Worm (Caenorhabditis elegans) whole organism, young adult: ENCODE data around the gene srh-207.
"Not testable (repeated sequence)": the region's sequence is repeated elsewhere in the genome, so short reads cannot be mapped to it uniquely, and the experiment has no call there.

Experiments used
- C06A6.2 ChIP-seq: fragments of 200-800 bp; sonication (Bioruptor generic); conservative IDR thresholded peaks from 2 replicates; pipeline ENCODE4 v1.3.6; 2022; ENCODE audit warnings: missing genetic modification characterization, missing compliant biosample characterization
- F49E8.2 ChIP-seq: sonication (generic microtip); optimal IDR thresholded peaks from 3 replicates; lab custom pipeline; 2017; ENCODE audit warnings: missing genetic modification characterization, mild to moderate bottlenecking, missing compliant biosample characterization, antibody characterized with exemption, moderate library complexity; ENCODE audit not compliant: insufficient read depth
- K11D2.4 ChIP-seq: fragments of 200-800 bp; sonication (Bioruptor generic); IDR thresholded peaks from 2 replicates; pipeline ENCODE4 v1.3.6; 2022; ENCODE audit warnings: missing genetic modification reagents, missing genetic modification characterization, missing compliant biosample characterization
- Y95B8A.8 ChIP-seq: fragments of 200-800 bp; sonication (Bioruptor generic); IDR thresholded peaks from 2 replicates; pipeline ENCODE4 v1.3.6; 2022; ENCODE audit warnings: missing genetic modification reagents, missing genetic modification characterization, missing compliant biosample characterization
- ZK185.1 ChIP-seq: sonication (generic microtip); optimal IDR thresholded peaks from 2 replicates; lab custom pipeline; 2016; ENCODE audit warnings: mild to moderate bottlenecking, missing genetic modification characterization, missing compliant biosample characterization; ENCODE audit not compliant: poor library complexity, severe bottlenecking
- akir-1 ChIP-seq: fragments of 200-800 bp; sonication (Bioruptor generic); optimal IDR thresholded peaks from 2 replicates; lab custom pipeline; 2018; ENCODE audit warnings: mild to moderate bottlenecking, missing genetic modification characterization, moderate library complexity, missing compliant biosample characterization
- ama-1 ChIP-seq, 3 experiments: fragments of 150-350 bp in 1 of 3; sonication (generic microtip) in 2 of 3; optimal IDR thresholded peaks; 2 replicates each; lab custom pipeline; 2014 to 2018; ENCODE audit warnings: missing biosample characterization in 2 of 3, missing genetic modification characterization in 2 of 3, missing genetic modification reagents in 2 of 3
- ccch-3 ChIP-seq: fragments of 200-800 bp; sonication (Bioruptor generic); optimal IDR thresholded peaks from 2 replicates; lab custom pipeline; 2018; ENCODE audit warnings: mild to moderate bottlenecking, missing genetic modification characterization, missing compliant biosample characterization
- ceh-100 ChIP-seq: fragments of 200-800 bp; sonication (Bioruptor generic); IDR thresholded peaks from 2 replicates; pipeline ENCODE4 v1.3.6; 2022; ENCODE audit warnings: missing genetic modification reagents, missing genetic modification characterization, missing compliant biosample characterization
- ceh-58 ChIP-seq: fragments of 200-800 bp; sonication (Bioruptor generic); IDR thresholded peaks from 2 replicates; pipeline ENCODE4 v1.3.6; 2022; ENCODE audit warnings: missing genetic modification characterization, missing compliant biosample characterization
- chd-7 ChIP-seq: sonication (generic microtip); optimal IDR thresholded peaks from 2 replicates; lab custom pipeline; 2016; ENCODE audit warnings: mild to moderate bottlenecking, missing genetic modification characterization, moderate library complexity, missing compliant biosample characterization
- die-1 ChIP-seq: sonication (generic microtip); optimal IDR thresholded peaks from 2 replicates; lab custom pipeline; 2016; ENCODE audit warnings: missing genotype, mild to moderate bottlenecking, missing genetic modification characterization, missing compliant biosample characterization
- dox-1 ChIP-seq: fragments of 200-800 bp; sonication (Bioruptor generic); IDR thresholded peaks from 2 replicates; pipeline ENCODE4 v1.3.6; 2022; ENCODE audit warnings: missing genetic modification reagents, missing genetic modification characterization, missing compliant biosample characterization
- dpff-1 ChIP-seq: sonication (generic microtip); optimal IDR thresholded peaks from 2 replicates; lab custom pipeline; 2017; ENCODE audit warnings: mild to moderate bottlenecking, missing genetic modification characterization, missing compliant biosample characterization
- egl-44 ChIP-seq: fragments of 200-800 bp; sonication (Bioruptor generic); IDR thresholded peaks from 2 replicates; pipeline ENCODE4 v1.3.6; 2022; ENCODE audit warnings: missing genetic modification reagents, missing genetic modification characterization, missing compliant biosample characterization
- egrh-3 ChIP-seq: fragments of 200-800 bp; sonication (Bioruptor generic); IDR thresholded peaks from 2 replicates; pipeline ENCODE4 v1.3.6; 2022; ENCODE audit warnings: missing genetic modification reagents, missing genetic modification characterization, missing compliant biosample characterization
- fkh-3 ChIP-seq: sonication (generic microtip); optimal IDR thresholded peaks from 2 replicates; lab custom pipeline; 2016; ENCODE audit warnings: mild to moderate bottlenecking, missing genetic modification characterization, missing compliant biosample characterization
- hlh-26 ChIP-seq: fragments of 200-800 bp; sonication (Bioruptor generic); conservative IDR thresholded peaks from 2 replicates; pipeline ENCODE4 v1.3.6; 2022; ENCODE audit warnings: missing genetic modification reagents, missing genetic modification characterization, missing compliant biosample characterization
- hmg-20 ChIP-seq: fragments of 200-800 bp; sonication (Bioruptor generic); IDR thresholded peaks from 2 replicates; pipeline ENCODE4 v1.3.6; 2022; ENCODE audit warnings: missing genetic modification reagents, missing genetic modification characterization, missing compliant biosample characterization
- let-526 ChIP-seq: fragments of 200-800 bp; sonication (Bioruptor generic); IDR thresholded peaks from 2 replicates; pipeline ENCODE4 v1.3.6; 2022; ENCODE audit warnings: missing genetic modification reagents, missing genetic modification characterization, missing compliant biosample characterization
- let-607 ChIP-seq, 2 experiments: fragments of 200-800 bp in 1 of 2; sonication (Bioruptor generic) in 1 of 2; sonication (generic microtip) in 1 of 2; optimal IDR thresholded peaks; 2 replicates each; lab custom pipeline; 2016 to 2018; ENCODE audit warnings: mild to moderate bottlenecking in 2 of 2, missing compliant biosample characterization in 2 of 2, missing genetic modification characterization in 2 of 2, moderate library complexity in 2 of 2, missing genotype in 1 of 2
- lin-40 ChIP-seq: sonication (generic microtip); optimal IDR thresholded peaks from 2 replicates; lab custom pipeline; 2016; ENCODE audit warnings: missing genetic modification characterization, mild to moderate bottlenecking, missing compliant biosample characterization, missing genotype, missing genetic modification reagents
- lin-54 ChIP-seq: fragments of 200-800 bp; sonication (Bioruptor generic); optimal IDR thresholded peaks from 2 replicates; lab custom pipeline; 2018; ENCODE audit warnings: mild to moderate bottlenecking, missing genetic modification characterization, missing compliant biosample characterization
- lir-1 ChIP-seq: fragments of 200-800 bp; sonication (Bioruptor generic); conservative IDR thresholded peaks from 2 replicates; pipeline ENCODE4 v1.3.6; 2022; ENCODE audit warnings: missing genetic modification reagents, missing genetic modification characterization, missing compliant biosample characterization
- lsy-27 ChIP-seq: sonication (generic microtip); optimal IDR thresholded peaks from 2 replicates; lab custom pipeline; 2017; ENCODE audit warnings: missing genetic modification characterization, mild to moderate bottlenecking, missing compliant biosample characterization, antibody characterized with exemption, missing genotype, borderline replicate concordance; ENCODE audit not compliant: insufficient read depth
- madf-3 ChIP-seq: fragments of 200-800 bp; sonication (Bioruptor generic); IDR thresholded peaks from 2 replicates; pipeline ENCODE4 v1.3.6; 2022; ENCODE audit warnings: missing genetic modification reagents, missing genetic modification characterization, missing compliant biosample characterization
- madf-6 ChIP-seq: fragments of 200-800 bp; sonication (Bioruptor generic); IDR thresholded peaks from 2 replicates; pipeline ENCODE4 v1.3.6; 2022; ENCODE audit warnings: missing genetic modification reagents, missing genetic modification characterization, missing compliant biosample characterization
- mcd-1 ChIP-seq: fragments of 200-800 bp; sonication (Bioruptor generic); IDR thresholded peaks from 2 replicates; pipeline ENCODE4 v1.3.6; 2022; ENCODE audit warnings: missing genetic modification reagents, missing genetic modification characterization, missing compliant biosample characterization
- nfya-2 ChIP-seq: fragments of 200-800 bp; sonication (Bioruptor generic); IDR thresholded peaks from 2 replicates; pipeline ENCODE4 v1.3.6; 2022; ENCODE audit warnings: missing genetic modification reagents, missing genetic modification characterization, missing compliant biosample characterization
- nfyb-1 ChIP-seq: fragments of 200-800 bp; sonication (Bioruptor generic); IDR thresholded peaks from 2 replicates; pipeline ENCODE4 v1.3.6; 2022; ENCODE audit warnings: missing genetic modification reagents, missing genetic modification characterization, missing compliant biosample characterization
- nhr-120 ChIP-seq: fragments of 200-800 bp; sonication (Bioruptor generic); IDR thresholded peaks from 2 replicates; pipeline ENCODE4 v1.3.6; 2022; ENCODE audit warnings: missing genetic modification characterization, missing compliant biosample characterization
- unc-130 ChIP-seq: sonication (generic microtip); optimal IDR thresholded peaks from 2 replicates; lab custom pipeline; 2016; ENCODE audit warnings: missing genetic modification reagents, missing genetic modification characterization, missing compliant biosample characterization
- xnd-1 ChIP-seq: sonication (generic microtip); optimal IDR thresholded peaks from 2 replicates; lab custom pipeline; 2016; ENCODE audit warnings: missing genotype, missing genetic modification reagents, missing genetic modification characterization, missing compliant biosample characterization
- ztf-22 ChIP-seq: fragments of 200-800 bp; sonication (Bioruptor generic); optimal IDR thresholded peaks from 2 replicates; lab custom pipeline; 2018; ENCODE audit warnings: mild to moderate bottlenecking, missing genetic modification characterization, moderate library complexity, missing compliant biosample characterization
- ztf-3 ChIP-seq: fragments of 200-800 bp; sonication (Bioruptor generic); optimal IDR thresholded peaks from 2 replicates; lab custom pipeline; 2018; ENCODE audit warnings: mild to moderate bottlenecking, missing genetic modification characterization, missing compliant biosample characterization

Gene srh-207

DNA sequence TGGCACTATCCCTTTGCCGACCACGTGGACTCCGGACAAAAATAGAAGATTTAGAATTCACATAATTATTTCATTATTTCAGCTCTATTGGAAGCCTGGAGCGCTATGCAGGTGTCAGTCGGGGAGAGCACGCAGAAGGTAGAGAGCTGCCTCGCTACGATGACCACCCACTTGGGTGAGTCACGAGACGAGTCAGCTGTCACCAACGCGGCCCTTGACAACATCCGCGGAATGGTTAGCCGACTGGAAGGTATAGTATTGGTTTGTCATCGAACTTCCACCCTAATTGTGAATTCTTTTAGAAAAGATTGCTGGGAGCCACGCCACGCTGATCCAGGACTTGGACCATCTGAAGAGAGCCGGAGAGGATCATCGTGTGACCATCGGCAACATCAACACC is 29.4 kb upstream of the srh-207 start, which contains the start of gene ZK262.9:
Gene ZK262.9 (plus strand): TSS at position 301 of the 400 bp plus-strand sequence.
- TF ChIP-seq lin-40 (tag; lab: Kevin White, UChicago); madf-6 (GFP tag; lab: Robert Waterston, UW); die-1 (tag; lab: Kevin White, UChicago): not testable (repeated sequence)
- TF ChIP-seq, all 124 proteins: peak for 0; not testable (repeated sequence) for 124

DNA sequence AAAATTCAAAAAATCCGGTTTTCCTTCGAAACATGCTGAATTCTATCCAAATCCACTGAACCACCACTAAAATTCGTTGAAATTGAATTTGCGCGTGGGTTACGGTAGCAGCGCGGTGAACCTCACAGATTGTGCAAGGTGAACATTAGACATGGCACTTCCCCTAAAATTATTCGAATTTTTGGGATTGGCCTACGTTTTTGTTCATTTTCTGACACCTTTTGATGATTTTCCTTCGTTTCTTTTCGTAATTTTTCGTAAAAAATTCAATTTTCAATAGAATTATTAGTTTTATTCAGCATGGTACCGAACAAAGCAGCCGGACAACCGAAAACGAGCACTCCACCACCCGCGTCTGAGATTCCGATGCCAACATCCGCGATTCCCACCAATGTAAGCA is 28.0 kb upstream of the srh-207 start, which contains the start of gene ZK262.8:
Gene ZK262.8 (plus strand): TSS at position 301 of the 400 bp plus-strand sequence.
- no peak for TF ChIP-seq ceh-58 (GFP tag; lab: Robert Waterston, UW)
- no peak for TF ChIP-seq xnd-1 (tag; lab: Kevin White, UChicago)
- no peak for TF ChIP-seq fkh-3 (tag; lab: Kevin White, UChicago)
- TF ChIP-seq K11D2.4: no peak
- TF ChIP-seq nfya-2 (GFP tag; lab: Robert Waterston, UW): no peak
- TF ChIP-seq let-607 (tag; optimal IDR thresholded peaks at IDR 0.05; lab: Kevin White, UChicago): no peak
- TF ChIP-seq lir-1 (GFP tag; lab: Robert Waterston, UW): no peak
- no peak for TF ChIP-seq ztf-3

DNA sequence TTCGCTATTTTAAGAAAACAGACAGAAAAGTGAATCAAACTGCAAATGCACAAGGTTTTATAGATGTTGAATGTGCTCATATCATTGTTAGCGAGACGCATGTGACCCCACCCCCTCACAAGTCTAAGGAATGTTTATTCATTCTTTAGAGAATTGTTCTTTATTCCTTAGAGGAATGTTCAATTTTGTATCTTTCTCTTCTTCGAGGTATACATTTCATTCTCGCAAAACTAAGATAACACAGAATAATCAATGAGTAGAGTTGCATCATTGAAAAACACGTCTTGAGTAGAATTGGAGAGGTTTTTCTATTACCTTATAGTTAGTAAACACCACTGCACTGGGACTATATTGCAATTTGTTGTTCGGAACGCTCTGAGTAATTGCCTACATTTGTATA is 24.9 kb upstream of the srh-207 start, which contains the start of gene ZK262.20:
Gene ZK262.20 (minus strand): TSS at position 101 of the 400 bp plus-strand sequence.
- no peak for TF ChIP-seq madf-3 (GFP tag; lab: Robert Waterston, UW)
- TF ChIP-seq hlh-26 (GFP tag; lab: Robert Waterston, UW): no peak
- TF ChIP-seq ZK185.1 (tag; lab: Kevin White, UChicago): no peak
- TF ChIP-seq ceh-100 (GFP tag; lab: Robert Waterston, UW): no peak
- no peak for TF ChIP-seq fkh-3 (tag; lab: Kevin White, UChicago)
- TF ChIP-seq, all 124 proteins: peak for 0

- TF ChIP-seq dox-1 (no peak), lsy-27 (tag; lab: Kevin White, UChicago) (no peak), Y95B8A.8 (GFP tag; lab: Robert Waterston, UW) (no peak), akir-1 (no peak), nfyb-1 (GFP tag; lab: Robert Waterston, UW) (no peak), dpff-1 (tag; lab: Kevin White, UChicago) (no peak), C06A6.2 (no peak), nhr-120 (no peak)
Measured at ce11 chrV:18431450-18431849, 21.4 kb upstream of the srh-207 start, which contains the start of gene srw-82. Gene srw-82, plus strand, starts transcription at chrV:18431750.

ce11 chrV:18430826-18431225 is 20.8 kb upstream of the srh-207 start:
- TF ChIP-seq ama-1 (optimal IDR thresholded peaks at IDR 0.05; lab: Kevin White, UChicago) (no peak), ama-1 (GFP tag; optimal IDR thresholded peaks at IDR 0.05; lab: Kevin White, UChicago) (no peak), egrh-3 (GFP tag; lab: Robert Waterston, UW) (peak; percentile 81), chd-7 (tag; lab: Kevin White, UChicago) (no peak), nfya-2 (GFP tag; lab: Robert Waterston, UW) (no peak), mcd-1 (GFP tag; lab: Robert Waterston, UW) (0 out of 2 replicates have a peak, but pooled peaks have one; percentile 12), ztf-22 (GFP tag; lab: Kevin White, UChicago) (no peak), nfyb-1 (GFP tag; lab: Robert Waterston, UW) (no peak)

DNA sequence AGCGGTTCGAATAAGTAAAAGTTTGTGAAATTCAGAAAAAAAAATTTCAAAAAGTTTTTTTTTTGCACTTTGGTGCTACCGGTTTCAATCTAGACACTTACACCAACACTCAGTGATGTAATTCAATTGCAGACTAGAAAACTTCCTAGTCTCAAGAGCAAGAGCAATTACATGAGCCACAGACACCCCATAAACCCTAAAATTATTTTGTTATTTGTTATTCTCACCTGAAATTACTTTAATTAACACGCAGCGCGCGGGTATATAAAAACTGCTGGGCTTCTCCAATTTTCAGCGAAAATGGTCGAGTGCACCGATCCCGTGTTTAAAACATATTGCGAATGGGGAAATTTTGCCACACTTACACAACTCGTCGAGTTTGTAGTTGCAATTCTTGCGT is 16.2 kb upstream of the srh-207 start, which contains the start of gene srw-83:
Gene srw-83 (plus strand): TSS at position 301 of the 400 bp plus-strand sequence.
- TF ChIP-seq hmg-20 (GFP tag; lab: Robert Waterston, UW) (no peak), ccch-3 (GFP tag; lab: Kevin White, UChicago) (no peak), F49E8.2 (tag; lab: Kevin White, UChicago) (no peak), let-526 (GFP tag; lab: Robert Waterston, UW) (no peak), lin-54 (GFP tag; lab: Kevin White, UChicago) (no peak), madf-3 (GFP tag; lab: Robert Waterston, UW) (no peak), unc-130 (no peak), egl-44 (GFP tag; lab: Robert Waterston, UW) (no peak)
- TF ChIP-seq, all 124 proteins: peak for 0
